Fruit fly (Drosophila melanogaster) ovary, adult (tissue): ENCODE data around the gene RpL26.

Experiments
- CG17801 ChIP-seq: fragments of 200-800 bp; optimal IDR thresholded peaks from 2 replicates; lab custom pipeline; 2019; ENCODE audit warnings: missing biosample characterization, mild to moderate bottlenecking, missing genetic modification characterization, moderate library complexity; ENCODE audit not compliant: partially characterized antibody

Gene RpL26

dm6 chr3L:18922086-18922485, 23.4 kb downstream of the RpL26 start, which contains the start of gene CG3819:
CG3819 (minus strand) TSS chr3L:18922108.
- TF ChIP-seq CG17801 (GFP tag; lab: Kevin White, UChicago), result no peak

dm6 chr3L:18924790-18925189, 26.1 kb downstream of the RpL26 start, which contains the start of gene CG43049:
CG43049 (plus strand) TSS chr3L:18925090.
- no peak for TF ChIP-seq CG17801 (GFP tag; lab: Kevin White, UChicago)

- TF ChIP-seq CG17801 (GFP tag; lab: Kevin White, UChicago), result no peak
These were observed 47.3 kb downstream of the RpL26 start, which contains the start of gene CG32204 for dm6 chr3L:18945938-18946337. CG32204 (minus strand) TSS chr3L:18946038.

- TF ChIP-seq CG17801 (GFP tag; lab: Kevin White, UChicago), result no peak
These were observed 48.3 kb downstream of the RpL26 start for dm6 chr3L:18946956-18947355.

dm6 chr3L:18949137-18949536, 50.5 kb downstream of the RpL26 start:
- no peak for TF ChIP-seq CG17801 (GFP tag; lab: Kevin White, UChicago)
